Worm (Caenorhabditis elegans): ENCODE data around the gene R04E5.7.

Gene R04E5.7

DNA sequence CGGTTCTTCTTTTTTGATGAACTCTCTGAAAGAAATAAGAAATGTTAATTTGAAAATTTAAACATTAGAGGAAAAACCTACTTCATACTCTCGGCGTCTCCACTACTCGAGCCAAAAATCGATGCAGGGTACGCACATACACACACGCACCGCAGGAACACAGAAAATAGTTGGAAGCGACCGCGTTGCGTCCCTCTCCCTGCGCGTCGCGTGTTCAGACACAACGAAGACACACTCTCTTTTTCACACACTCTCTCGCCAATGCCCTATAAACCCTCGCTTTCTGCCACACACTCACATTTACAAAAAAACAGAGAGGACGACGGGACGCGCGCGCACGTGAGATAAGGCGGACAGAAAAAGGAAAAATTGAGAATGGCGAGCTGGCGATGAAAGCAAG lies 13.8 kb upstream of the R04E5.7 start, which contains the start of gene R04E5.9 (continued):
- TF ChIP-seq lin-11 (tag; optimal IDR thresholded peaks at IDR 0.05) (no peak), sdc-2 (tag; optimal IDR thresholded peaks at IDR 0.05) (peak; percentile 87), hlh-15 (tag; optimal IDR thresholded peaks at IDR 0.05) (no peak), C38D4.7 (GFP tag; optimal IDR thresholded peaks at IDR 0.05) (no peak), nfya-1 (tag; optimal IDR thresholded peaks at IDR 0.05) (peak; percentile 76), eyg-1 (tag; optimal IDR thresholded peaks at IDR 0.05) (peak; percentile 30), pha-2 (tag; optimal IDR thresholded peaks at IDR 0.05) (no peak), npax-4 (tag; optimal IDR thresholded peaks at IDR 0.05) (no peak), ceh-48 (tag; optimal IDR thresholded peaks at IDR 0.05) (peak; percentile 85), ttx-3 (tag; optimal IDR thresholded peaks at IDR 0.05) (peak; percentile 17), pat-9 (tag; optimal IDR thresholded peaks at IDR 0.05) (no peak), pros-1 (tag; optimal IDR thresholded peaks at IDR 0.05) (peak; percentile 75), mec-3 (tag; optimal IDR thresholded peaks at IDR 0.05; ENCODE audit: borderline replicate concordance) (no peak), dve-1 (tag; optimal IDR thresholded peaks at IDR 0.05) (no peak), ceh-14 (tag; optimal IDR thresholded peaks at IDR 0.05) (peak; percentile 67), hlh-13 (GFP tag; optimal IDR thresholded peaks at IDR 0.05) (no peak), ceh-22 (tag; optimal IDR thresholded peaks at IDR 0.05) (no peak), lim-6 (tag; optimal IDR thresholded peaks at IDR 0.05) (no peak), elt-4 (tag; optimal IDR thresholded peaks at IDR 0.05) (no peak), pqm-1 (tag; optimal IDR thresholded peaks at IDR 0.05) (peak; percentile 47), ceh-6 (GFP tag; optimal IDR thresholded peaks at IDR 0.05) (no peak), gmeb-2 (tag; optimal IDR thresholded peaks at IDR 0.05) (no peak), che-1 (tag; optimal IDR thresholded peaks at IDR 0.05) (no peak), elt-2 (tag; optimal IDR thresholded peaks at IDR 0.05) (peak; percentile 65), pha-4 (tag; optimal IDR thresholded peaks at IDR 0.05) (no peak), hlh-6 (tag; optimal IDR thresholded peaks at IDR 0.05) (no peak), ref-2 (tag; optimal IDR thresholded peaks at IDR 0.05) (peak; percentile 87), dmd-4 (tag; optimal IDR thresholded peaks at IDR 0.05; ENCODE audit: borderline replicate concordance) (peak; percentile 30), K09A11.1 (tag; optimal IDR thresholded peaks at IDR 0.05; ENCODE audit: insufficient read depth) (no peak), fkh-10 (GFP tag; optimal IDR thresholded peaks at IDR 0.05) (no peak), ama-1 (optimal IDR thresholded peaks at IDR 0.05) (no peak)

DNA sequence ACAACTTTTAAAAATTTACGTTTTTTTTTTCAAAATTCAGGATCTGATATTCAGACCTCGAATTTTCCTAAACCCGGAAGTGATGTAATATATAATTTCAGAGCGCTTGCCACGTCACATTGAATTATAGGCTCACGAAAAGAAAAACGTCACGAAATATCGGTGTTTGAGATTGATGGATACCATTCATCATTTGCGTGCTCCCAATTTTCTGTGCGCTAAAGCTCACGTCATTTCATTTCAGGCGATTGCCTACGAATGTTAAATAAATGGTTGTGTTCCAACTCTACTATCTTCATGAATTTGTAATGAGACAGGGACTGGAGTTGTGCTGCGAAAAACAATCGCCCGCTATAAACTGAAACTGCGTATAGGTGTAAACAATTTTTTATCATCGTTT lies 11.7 kb upstream of the R04E5.7 start:
- no peak for TF ChIP-seq elt-2 (tag; optimal IDR thresholded peaks at IDR 0.05)
- no peak for TF ChIP-seq ceh-22 (tag; optimal IDR thresholded peaks at IDR 0.05)
- TF ChIP-seq hlh-15 (tag; optimal IDR thresholded peaks at IDR 0.05): no peak
- TF ChIP-seq unc-42 (tag; optimal IDR thresholded peaks at IDR 0.05): no peak
- no peak for TF ChIP-seq ceh-2 (tag; optimal IDR thresholded peaks at IDR 0.05)
- TF ChIP-seq pha-4 (tag; optimal IDR thresholded peaks at IDR 0.05): no peak
- no peak for TF ChIP-seq gmeb-2 (tag; optimal IDR thresholded peaks at IDR 0.05)
- no peak for TF ChIP-seq npax-4 (tag; optimal IDR thresholded peaks at IDR 0.05)
- TF ChIP-seq ttx-3 (tag; optimal IDR thresholded peaks at IDR 0.05): no peak
- TF ChIP-seq ets-4 (tag; optimal IDR thresholded peaks at IDR 0.05): no peak
- no peak for TF ChIP-seq nhr-232 (tag; optimal IDR thresholded peaks at IDR 0.05)
- no peak for TF ChIP-seq hlh-13 (GFP tag; optimal IDR thresholded peaks at IDR 0.05)

DNA sequence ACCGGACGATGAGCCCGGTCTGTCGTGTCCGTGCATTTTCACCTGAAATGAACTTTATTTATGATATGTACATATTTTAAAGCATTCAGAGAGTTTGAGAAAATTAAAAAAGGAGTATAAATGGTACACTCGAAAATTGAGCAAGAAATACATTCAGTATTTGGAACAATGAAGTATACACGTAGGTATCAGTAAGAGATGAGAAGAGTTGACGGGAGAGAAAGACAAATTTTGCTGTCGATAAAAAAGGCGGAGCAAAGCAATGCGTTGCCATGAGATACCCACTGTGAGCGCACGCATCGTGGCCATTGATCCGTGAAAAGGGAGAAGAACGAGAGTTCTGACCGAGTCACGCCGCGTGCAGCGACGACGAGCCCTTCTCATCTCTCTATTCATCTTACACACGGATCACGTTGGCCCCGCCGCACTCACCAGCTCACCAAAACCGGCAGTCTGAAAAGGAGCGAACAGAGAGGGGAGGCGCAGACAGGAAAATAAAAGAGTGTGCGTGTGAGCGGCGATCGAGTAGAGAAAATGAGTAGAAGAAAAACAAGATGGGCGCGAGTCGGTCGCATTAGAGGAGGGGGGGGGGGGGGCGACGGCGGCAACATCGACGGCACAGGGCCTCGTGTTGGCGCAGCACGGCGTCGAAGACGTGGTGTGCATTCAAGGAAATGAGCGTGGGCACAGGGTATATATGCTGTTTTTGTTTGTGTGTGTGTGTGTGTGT lies 9.2 kb upstream of the R04E5.7 start, which contains the start of gene R04E5.8:
Gene R04E5.8, minus strand, starts transcription at position 51 of the 730 bp plus-strand sequence.
- TF ChIP-seq eyg-1 (tag; optimal IDR thresholded peaks at IDR 0.05) (no peak), nhr-232 (tag; optimal IDR thresholded peaks at IDR 0.05) (no peak), hlh-13 (GFP tag; optimal IDR thresholded peaks at IDR 0.05) (no peak), F13H6.1 (tag; optimal IDR thresholded peaks at IDR 0.05) (no peak), unc-42 (tag; optimal IDR thresholded peaks at IDR 0.05) (peak; percentile 36), ref-2 (tag; optimal IDR thresholded peaks at IDR 0.05) (peak; percentile 11), C38D4.7 (GFP tag; optimal IDR thresholded peaks at IDR 0.05) (no peak), hlh-15 (tag; optimal IDR thresholded peaks at IDR 0.05) (no peak), fkh-6 (tag; optimal IDR thresholded peaks at IDR 0.05) (peak; percentile 36)
